Worm (Caenorhabditis elegans) whole organism, L2 larva: Measurements from ENCODE around the gene F18G5.6.

ENCODE experiments used
- R02D3.7 ChIP-seq: fragments of 150-350 bp; optimal IDR thresholded peaks from 2 replicates; lab custom pipeline; 2014; ENCODE audit warnings: missing biosample characterization, missing genetic modification characterization
- ZK546.5 ChIP-seq: sonication (generic microtip); optimal IDR thresholded peaks from 2 replicates; lab custom pipeline; 2017; ENCODE audit warnings: missing biosample characterization, missing genetic modification characterization
- dmd-4 ChIP-seq: sonication (generic microtip); optimal IDR thresholded peaks from 2 replicates; lab custom pipeline; 2017; ENCODE audit warnings: missing biosample characterization, missing genetic modification characterization
- nhr-12 ChIP-seq: fragments of 150-350 bp; optimal IDR thresholded peaks from 2 replicates; lab custom pipeline; 2014; ENCODE audit warnings: missing biosample characterization, missing genetic modification characterization
- nhr-25 ChIP-seq: fragments of 150-350 bp; sonication (generic microtip); optimal IDR thresholded peaks from 3 replicates; lab custom pipeline; 2014; ENCODE audit warnings: missing biosample characterization, missing genetic modification characterization
- ztf-11 ChIP-seq: sonication (generic microtip); optimal IDR thresholded peaks from 2 replicates; lab custom pipeline; 2017; ENCODE audit warnings: missing biosample characterization, missing genetic modification characterization

- TF ChIP-seq dmd-4 (tag; lab: Kevin White, UChicago) = no peak
- no peak for TF ChIP-seq nhr-25 (tag; lab: Kevin White, UChicago)
- no peak for TF ChIP-seq ZK546.5
- no peak for TF ChIP-seq nhr-12 (tag; lab: Kevin White, UChicago)
- TF ChIP-seq ztf-11 = no peak
- TF ChIP-seq R02D3.7 = no peak
Observed at ce11 chrX:9266512-9266911, 2.4 kb upstream of the F18G5.6 start.
